Worm (Caenorhabditis elegans) whole organism, L4 larva: ENCODE data around the gene Y54G2A.7.

Experiments
- F49E8.2 ChIP-seq: sonication (generic microtip); optimal IDR thresholded peaks from 2 replicates; lab custom pipeline; 2016; ENCODE audit warnings: missing compliant biosample characterization, mild to moderate bottlenecking, missing genetic modification characterization, borderline replicate concordance
- T26A8.4 ChIP-seq: fragments of 200-800 bp; sonication (Bioruptor generic); IDR thresholded peaks from 2 replicates; pipeline ENCODE4 v1.3.6; 2022; ENCODE audit warnings: missing genetic modification characterization, missing compliant biosample characterization
- Y5F2A.4 ChIP-seq: fragments of 200-800 bp; sonication (Bioruptor generic); optimal IDR thresholded peaks from 2 replicates; lab custom pipeline; 2018; ENCODE audit warnings: mild to moderate bottlenecking, missing genetic modification characterization, missing compliant biosample characterization
- Y75B8A.6 ChIP-seq: fragments of 200-800 bp; sonication (Bioruptor generic); IDR thresholded peaks from 2 replicates; pipeline ENCODE4 v1.3.6; 2022; ENCODE audit warnings: missing genetic modification reagents, missing genetic modification characterization, missing compliant biosample characterization
- ZK337.2 ChIP-seq: fragments of 200-800 bp; sonication (Bioruptor generic); IDR thresholded peaks from 2 replicates; pipeline ENCODE4 v1.3.6; 2022; ENCODE audit warnings: missing genetic modification reagents, missing genetic modification characterization, missing compliant biosample characterization
- aha-1 ChIP-seq: fragments of 150-350 bp; peaks from one replicate; lab custom pipeline; 2014; ENCODE audit warnings: missing biosample characterization, missing genetic modification characterization
- aly-2 ChIP-seq: sonication (generic microtip); optimal IDR thresholded peaks from 2 replicates; lab custom pipeline; 2018; ENCODE audit warnings: missing biosample characterization, missing genetic modification characterization
- ama-1 ChIP-seq: fragments of 150-350 bp; optimal IDR thresholded peaks from 2 replicates; lab custom pipeline; 2014; ENCODE audit warnings: inconsistent platforms, mixed read lengths
- ceh-28 ChIP-seq: fragments of 150-350 bp; optimal IDR thresholded peaks from 2 replicates; lab custom pipeline; 2014; ENCODE audit warnings: missing biosample characterization, missing genetic modification reagents, missing genetic modification characterization
- daf-16 ChIP-seq, 3 experiments: sonication (generic microtip); optimal IDR thresholded peaks; 2 replicates each; lab custom pipeline; 2016 to 2017; ENCODE audit warnings: missing genetic modification characterization in 3 of 3, missing genetic modification reagents in 3 of 3, mild to moderate bottlenecking in 2 of 3, missing compliant biosample characterization in 2 of 3, missing biosample characterization in 1 of 3, moderate library complexity in 1 of 3
- daf-8 ChIP-seq: fragments of 200-800 bp; sonication (Bioruptor generic); IDR thresholded peaks from 2 replicates; pipeline ENCODE4 v1.3.6; 2022; ENCODE audit warnings: missing genetic modification characterization, missing compliant biosample characterization
- hmg-1.1 ChIP-seq: fragments of 200-800 bp; sonication (Bioruptor generic); IDR thresholded peaks from 2 replicates; pipeline ENCODE4 v1.3.6; 2022; ENCODE audit warnings: missing genetic modification reagents, missing genetic modification characterization, missing compliant biosample characterization
- lim-7 ChIP-seq: fragments of 200-800 bp; sonication (Bioruptor generic); IDR thresholded peaks from 2 replicates; pipeline ENCODE4 v1.3.6; 2022; ENCODE audit warnings: missing genetic modification characterization, missing compliant biosample characterization
- lin-13 ChIP-seq: fragments of 150-350 bp; optimal IDR thresholded peaks from 2 replicates; lab custom pipeline; 2014; ENCODE audit warnings: missing biosample characterization, missing genetic modification reagents, missing genetic modification characterization
- lin-39 ChIP-seq: fragments of 150-350 bp; optimal IDR thresholded peaks from 2 replicates; lab custom pipeline; 2014; ENCODE audit warnings: missing biosample characterization, missing genetic modification reagents, missing genetic modification characterization
- madf-9 ChIP-seq: fragments of 200-800 bp; sonication (Bioruptor generic); conservative IDR thresholded peaks from 2 replicates; pipeline ENCODE4 v1.3.6; 2022; ENCODE audit warnings: missing genetic modification reagents, missing genetic modification characterization, missing compliant biosample characterization
- mep-1 ChIP-seq: fragments of 150-350 bp; sonication (generic microtip); optimal IDR thresholded peaks from 3 replicates; lab custom pipeline; 2014; ENCODE audit warnings: missing biosample characterization, missing genetic modification characterization
- mxl-2 ChIP-seq: fragments of 200-800 bp; sonication (Bioruptor generic); conservative IDR thresholded peaks from 2 replicates; pipeline ENCODE4 v1.3.6; 2022; ENCODE audit warnings: missing genetic modification reagents, missing genetic modification characterization, missing compliant biosample characterization
- nhr-10 ChIP-seq: fragments of 150-350 bp; optimal IDR thresholded peaks from 2 replicates; lab custom pipeline; 2014; ENCODE audit warnings: missing biosample characterization, missing genetic modification characterization
- nhr-111 ChIP-seq: fragments of 200-800 bp; sonication (Bioruptor generic); optimal IDR thresholded peaks from 2 replicates; lab custom pipeline; 2018; ENCODE audit warnings: mild to moderate bottlenecking, missing genetic modification characterization, missing compliant biosample characterization
- nhr-25 ChIP-seq: sonication (generic microtip); optimal IDR thresholded peaks from 2 replicates; lab custom pipeline; 2017; ENCODE audit warnings: missing genetic modification characterization, mild to moderate bottlenecking, missing compliant biosample characterization, antibody characterized with exemption, moderate library complexity, borderline replicate concordance; ENCODE audit not compliant: insufficient read depth
- nhr-76 ChIP-seq: fragments of 150-350 bp; optimal IDR thresholded peaks from 2 replicates; lab custom pipeline; 2014; ENCODE audit warnings: missing biosample characterization, missing genetic modification characterization
- pha-4 ChIP-seq, 2 experiments: fragments of 150-350 bp in 1 of 2; fragments of 200-800 bp in 1 of 2; sonication (Bioruptor generic) in 1 of 2; IDR thresholded peaks in 1 of 2; optimal IDR thresholded peaks in 1 of 2; 2 replicates each; pipeline versions ENCODE4 v1.3.6 to Lab custom; 2014 to 2022; ENCODE audit warnings: missing genetic modification characterization in 2 of 2, missing genetic modification reagents in 2 of 2, missing biosample characterization in 1 of 2, missing compliant biosample characterization in 1 of 2
- php-3 ChIP-seq: fragments of 200-800 bp; sonication (Bioruptor generic); IDR thresholded peaks from 2 replicates; pipeline ENCODE4 v1.3.6; 2022; ENCODE audit warnings: missing genetic modification reagents, missing genetic modification characterization, missing compliant biosample characterization
- pqm-1 ChIP-seq: sonication (generic microtip); optimal IDR thresholded peaks from 2 replicates; lab custom pipeline; 2017; ENCODE audit warnings: missing biosample characterization, missing genetic modification characterization
- sdz-12 ChIP-seq: fragments of 200-800 bp; sonication (Bioruptor generic); optimal IDR thresholded peaks from 2 replicates; lab custom pipeline; 2018; ENCODE audit warnings: mild to moderate bottlenecking, missing genetic modification characterization, missing compliant biosample characterization
- set-16 ChIP-seq: fragments of 200-800 bp; sonication (Bioruptor generic); IDR thresholded peaks from 2 replicates; pipeline ENCODE4 v1.3.6; 2022; ENCODE audit warnings: missing genetic modification reagents, missing genetic modification characterization, missing compliant biosample characterization
- snpc-4 ChIP-seq: fragments of 150-350 bp; optimal IDR thresholded peaks from 2 replicates; lab custom pipeline; 2014; ENCODE audit warnings: missing biosample characterization, missing genetic modification characterization
- spr-3 ChIP-seq: fragments of 200-800 bp; sonication (Bioruptor generic); optimal IDR thresholded peaks from 2 replicates; lab custom pipeline; 2018; ENCODE audit warnings: mild to moderate bottlenecking, missing genetic modification characterization, missing compliant biosample characterization
- zip-11 ChIP-seq: fragments of 200-800 bp; sonication (Bioruptor generic); IDR thresholded peaks from 2 replicates; pipeline ENCODE4 v1.3.6; 2022; ENCODE audit warnings: missing genetic modification characterization, missing compliant biosample characterization

Y54G2A.7 gene

DNA sequence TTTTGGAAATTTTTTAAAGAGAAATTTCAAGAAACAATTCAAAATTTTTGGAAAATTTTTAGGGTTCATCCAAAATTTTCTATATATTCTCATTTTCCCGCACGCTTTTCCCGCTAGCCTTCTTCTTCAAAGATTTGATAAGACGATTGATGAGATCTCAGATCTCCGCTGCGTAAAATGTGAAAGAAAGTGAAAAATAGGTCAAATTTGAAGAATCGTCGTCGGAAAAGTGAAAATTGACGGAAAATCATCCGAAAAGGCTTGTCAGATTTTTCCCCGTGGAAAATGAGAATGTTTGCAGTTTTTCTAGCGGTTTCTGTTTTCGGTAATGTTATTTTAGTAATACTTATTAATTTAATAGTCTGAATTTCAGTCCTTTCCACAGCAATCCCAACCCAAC lies 29.2 kb upstream of the Y54G2A.7 start, which contains the start of gene Y54G2A.76:
Gene Y54G2A.76, plus strand, starts transcription at position 203 of the 400 bp plus-strand sequence.
- TF ChIP-seq ZK337.2 (GFP tag; lab: Robert Waterston, UW): no peak
- no peak for TF ChIP-seq nhr-10 (tag; lab: Kevin White, UChicago)

DNA sequence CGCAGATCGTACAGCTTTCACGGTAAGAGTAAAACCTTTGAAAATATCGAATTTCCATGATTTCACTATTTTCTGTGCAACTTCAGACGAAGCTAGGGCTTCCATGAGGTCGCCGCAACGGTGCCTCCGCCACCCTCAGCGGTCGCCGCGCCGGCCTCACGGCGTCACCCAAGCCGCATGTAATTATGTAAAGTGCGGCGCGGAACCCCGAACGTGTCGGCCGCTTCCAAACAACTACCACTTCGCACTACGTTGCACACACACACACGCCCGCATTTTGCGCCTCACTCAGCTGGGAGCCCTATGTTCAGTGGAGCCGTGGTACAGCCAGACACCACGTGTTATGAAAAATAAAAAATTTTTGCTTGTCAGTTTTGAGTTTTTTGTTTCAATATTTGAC lies 21.4 kb upstream of the Y54G2A.7 start:
- TF ChIP-seq zip-11 (GFP tag; lab: Robert Waterston, UW) (no peak), aha-1 (tag; lab: Kevin White, UChicago) (peak; percentile 24), daf-16 (GFP tag; optimal IDR thresholded peaks at IDR 0.05; lab: Kevin White, UChicago) (no peak), daf-16 (tag; optimal IDR thresholded peaks at IDR 0.05; lab: Kevin White, UChicago) (no peak), nhr-10 (tag; lab: Kevin White, UChicago) (no peak), set-16 (GFP tag; lab: Robert Waterston, UW) (peak; percentile 82), madf-9 (GFP tag; lab: Robert Waterston, UW) (0 out of 2 replicates have a peak, but pooled peaks have one; percentile 23), spr-3 (GFP tag; lab: Kevin White, UChicago) (no peak)
- TF ChIP-seq, all 104 proteins: peak for 3

DNA sequence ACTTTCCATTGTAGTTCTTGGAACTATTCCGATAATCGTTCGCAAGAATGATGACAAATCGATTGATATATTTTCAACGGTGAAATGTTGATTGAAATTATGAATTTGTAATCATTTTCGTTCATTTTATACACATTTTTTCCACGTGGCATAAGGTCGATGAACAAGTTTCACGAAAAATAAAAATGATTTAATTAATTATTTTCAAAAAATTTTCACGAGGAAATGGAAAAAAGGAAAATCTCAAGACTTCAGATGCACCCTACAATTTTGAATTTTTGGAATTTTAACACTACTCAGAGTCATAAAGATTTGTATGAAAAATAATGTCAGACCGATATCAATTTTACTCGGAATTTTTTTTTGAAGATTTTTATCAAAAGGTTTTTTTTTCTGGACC lies 18.8 kb upstream of the Y54G2A.7 start, which contains the start of gene Y54G2A.13:
Gene Y54G2A.13, minus strand, starts transcription at position 101 of the 400 bp plus-strand sequence.
- TF ChIP-seq F49E8.2 (tag; lab: Kevin White, UChicago): no peak
- TF ChIP-seq T26A8.4 (GFP tag; lab: Robert Waterston, UW): no peak
- no peak for TF ChIP-seq Y5F2A.4 (GFP tag; lab: Kevin White, UChicago)

DNA sequence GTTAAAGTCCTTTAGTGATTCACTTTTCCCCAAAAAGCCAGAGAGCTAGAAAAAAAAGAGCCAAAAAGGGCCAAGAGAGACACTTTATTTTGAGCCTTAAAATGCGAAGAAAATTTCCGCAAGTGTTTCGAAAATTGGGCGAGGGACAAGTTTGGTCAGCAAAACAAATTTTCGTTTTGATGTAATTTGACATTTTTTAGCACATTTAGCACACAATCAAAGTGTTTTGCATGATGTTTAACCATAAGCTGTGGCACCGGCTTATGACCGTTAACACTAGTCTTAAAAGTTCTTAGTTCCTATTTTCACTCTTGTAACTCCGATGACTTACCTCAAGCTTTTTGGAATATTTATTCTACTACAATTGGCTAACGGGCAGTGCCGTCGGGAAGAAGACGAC lies 18.0 kb upstream of the Y54G2A.7 start, which contains the start of gene Y54G2A.37:
Gene Y54G2A.37, plus strand, starts transcription at position 301 of the 400 bp plus-strand sequence.
- TF ChIP-seq aly-2 (tag; lab: Kevin White, UChicago): no peak
- TF ChIP-seq nhr-111: no peak
- no peak for TF ChIP-seq hmg-1.1 (GFP tag; lab: Robert Waterston, UW)
- TF ChIP-seq daf-8 (GFP tag; lab: Robert Waterston, UW): no peak
- TF ChIP-seq ama-1 (lab: Kevin White, UChicago): no peak
- no peak for TF ChIP-seq mxl-2 (GFP tag; lab: Robert Waterston, UW)
- no peak for TF ChIP-seq T26A8.4 (GFP tag; lab: Robert Waterston, UW)
- no peak for TF ChIP-seq set-16 (GFP tag; lab: Robert Waterston, UW)
- TF ChIP-seq lin-39 (tag; lab: Kevin White, UChicago): no peak
- TF ChIP-seq php-3: no peak
- no peak for TF ChIP-seq sdz-12 (GFP tag; lab: Kevin White, UChicago)

DNA sequence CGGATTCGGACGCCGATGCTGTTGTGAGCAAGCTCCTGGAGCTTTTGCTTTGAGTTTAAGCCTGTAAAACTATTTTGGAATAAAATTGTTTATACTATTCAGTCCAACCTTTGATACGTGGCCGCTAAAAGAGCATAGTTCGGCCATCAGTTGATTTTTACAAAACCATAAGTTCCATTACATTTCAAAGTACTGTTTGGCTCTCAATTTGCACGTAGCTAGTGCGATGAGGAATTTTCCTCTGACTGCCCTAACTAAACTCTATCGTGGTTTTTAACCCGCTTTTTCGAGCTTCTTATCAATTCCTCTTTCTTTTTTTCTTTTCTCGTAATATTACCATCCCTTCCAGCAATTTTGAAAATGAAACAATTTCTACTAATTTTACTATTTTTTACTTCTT lies 15.0 kb upstream of the Y54G2A.7 start, which contains the start of gene clec-80:
Gene clec-80, plus strand, starts transcription at position 301 of the 400 bp plus-strand sequence.
- TF ChIP-seq Y75B8A.6 (GFP tag; lab: Robert Waterston, UW) (no peak), pqm-1 (tag; lab: Kevin White, UChicago) (peak; percentile 43)
- TF ChIP-seq, all 104 proteins: peak for 1

DNA sequence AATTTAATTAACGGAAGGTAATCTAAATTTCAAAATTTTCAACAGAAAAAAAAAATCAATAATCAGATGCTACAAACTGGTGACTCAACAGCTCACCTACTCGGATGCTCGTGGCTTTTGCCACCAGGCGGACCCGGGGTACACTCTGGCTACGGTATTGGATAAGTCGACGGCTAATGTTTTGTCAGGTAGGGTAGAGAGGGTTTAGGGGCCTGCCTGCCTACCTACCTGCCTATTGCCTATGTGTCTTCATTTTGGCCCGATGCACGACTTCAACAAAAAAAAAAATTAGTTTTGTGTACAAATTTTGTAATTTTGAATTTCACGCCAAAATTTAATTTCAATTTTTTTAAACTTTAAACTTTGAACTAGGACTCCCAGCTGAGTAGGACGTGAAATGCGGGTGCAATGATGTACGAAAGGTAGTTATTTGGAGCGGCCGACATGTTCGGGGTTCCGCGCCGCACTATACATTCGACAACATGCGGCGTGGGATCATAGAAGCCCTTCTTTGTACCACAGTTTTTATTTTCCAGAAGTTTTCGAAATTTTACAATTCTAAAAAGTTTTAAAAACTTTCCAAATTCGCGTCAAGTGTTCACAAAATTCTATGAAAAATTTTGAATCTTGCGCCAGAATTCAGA lies 12.8 kb upstream of the Y54G2A.7 start:
- TF ChIP-seq ceh-28 (tag; lab: Kevin White, UChicago) (peak; percentile 20), snpc-4 (peak; percentile 72), daf-16 (GFP tag; optimal IDR thresholded peaks at IDR 0.05; lab: Kevin White, UChicago) (no peak), daf-16 (tag; optimal IDR thresholded peaks at IDR 0.05; lab: Kevin White, UChicago) (no peak), ZK337.2 (GFP tag; lab: Robert Waterston, UW) (no peak), lim-7 (GFP tag; lab: Robert Waterston, UW) (no peak), nhr-25 (no peak), pha-4 (GFP tag; IDR thresholded peaks at IDR 0.05; lab: Robert Waterston, UW) (no peak), pha-4 (tag; optimal IDR thresholded peaks at IDR 0.05; lab: Kevin White, UChicago) (no peak), sdz-12 (GFP tag; lab: Kevin White, UChicago) (peak; percentile 56), lin-13 (no peak), set-16 (GFP tag; lab: Robert Waterston, UW) (no peak), mep-1 (no peak), nhr-76 (tag; lab: Kevin White, UChicago) (no peak)
